Fruit fly (Drosophila melanogaster) whole organism, embryonic: Measurements from ENCODE around the gene CG4730.

Source experiments
- C15 ChIP-seq: fragments of 200-800 bp; sonication (Bioruptor generic); IDR thresholded peaks from 3 replicates; pipeline ENCODE4 v1.3.6; 2022; ENCODE audit warnings: missing biosample characterization, missing genetic modification characterization
- CG10267 ChIP-seq: fragments of 200-800 bp; sonication (Bioruptor generic); optimal IDR thresholded peaks from 2 replicates; lab custom pipeline; 2018; ENCODE audit warnings: missing biosample characterization, mild to moderate bottlenecking, missing genetic modification characterization, moderate library complexity
- CG10431 ChIP-seq: fragments of 200-800 bp; sonication (Bioruptor generic); optimal IDR thresholded peaks from 3 replicates; lab custom pipeline; 2018; ENCODE audit warnings: missing biosample characterization, mild to moderate bottlenecking, missing genetic modification characterization
- CG10543 ChIP-seq: fragments of 200-800 bp; sonication (Bioruptor generic); optimal IDR thresholded peaks from 3 replicates; lab custom pipeline; 2017; ENCODE audit warnings: missing biosample characterization, mild to moderate bottlenecking, missing genetic modification characterization, moderate library complexity
- CG11398 ChIP-seq: fragments of 200-800 bp; sonication (Bioruptor generic); optimal IDR thresholded peaks from 2 replicates; lab custom pipeline; 2016; ENCODE audit warnings: missing biosample characterization, missing genetic modification characterization
- CG11695 ChIP-seq: fragments of 200-800 bp; sonication (Bioruptor generic); IDR thresholded peaks from 3 replicates; pipeline ENCODE4 v1.3.6; 2022; ENCODE audit warnings: missing biosample characterization, missing genetic modification characterization
- CG12391 ChIP-seq: fragments of 200-800 bp; sonication (Bioruptor generic); optimal IDR thresholded peaks from 3 replicates; lab custom pipeline; 2018; ENCODE audit warnings: missing biosample characterization, mild to moderate bottlenecking, missing genetic modification characterization, moderate library complexity
- CG12744 ChIP-seq: fragments of 200-800 bp; sonication (Bioruptor generic); optimal IDR thresholded peaks from 2 replicates; lab custom pipeline; 2016; ENCODE audit warnings: missing biosample characterization, missing genetic modification characterization
- CG13424 ChIP-seq: fragments of 200-800 bp; sonication (Bioruptor generic); optimal IDR thresholded peaks from 2 replicates; lab custom pipeline; 2019; ENCODE audit warnings: missing biosample characterization, mild to moderate bottlenecking, missing genetic modification characterization, moderate library complexity
- CG14441 ChIP-seq: fragments of 200-800 bp; sonication (Bioruptor generic); IDR thresholded peaks from 2 replicates; pipeline ENCODE4 v1.3.6; 2022; ENCODE audit warnings: missing biosample characterization, missing genetic modification characterization
- CG14710 ChIP-seq: fragments of 200-800 bp; sonication (Bioruptor generic); optimal IDR thresholded peaks from 3 replicates; lab custom pipeline; 2019; ENCODE audit warnings: missing biosample characterization, mild to moderate bottlenecking, missing genetic modification characterization, moderate library complexity
- CG14860 ChIP-seq: fragments of 200-800 bp; sonication (Bioruptor generic); IDR thresholded peaks from 3 replicates; pipeline ENCODE4 v1.3.6; 2022; ENCODE audit warnings: missing biosample characterization, missing genetic modification characterization; ENCODE audit not compliant: partially characterized antibody
- CG15073 ChIP-seq: fragments of 200-800 bp; sonication (Bioruptor generic); optimal IDR thresholded peaks from 2 replicates; lab custom pipeline; 2016; ENCODE audit warnings: missing biosample characterization, missing genetic modification characterization
- CG15269 ChIP-seq: fragments of 200-800 bp; sonication (Bioruptor generic); optimal IDR thresholded peaks from 2 replicates; lab custom pipeline; 2018; ENCODE audit warnings: missing biosample characterization, mild to moderate bottlenecking, missing genetic modification characterization, moderate library complexity
- CG1647 ChIP-seq: fragments of 200-800 bp; sonication (Bioruptor generic); optimal IDR thresholded peaks from 3 replicates; lab custom pipeline; 2016; ENCODE audit warnings: missing biosample characterization, missing genetic modification characterization
- CG16813 ChIP-seq: fragments of 200-800 bp; sonication (Bioruptor generic); IDR thresholded peaks from 3 replicates; pipeline ENCODE4 v1.3.6; 2022; ENCODE audit warnings: missing biosample characterization, missing genetic modification characterization; ENCODE audit not compliant: partially characterized antibody
- CG18764 ChIP-seq: fragments of 200-800 bp; sonication (Bioruptor generic); optimal IDR thresholded peaks from 3 replicates; lab custom pipeline; 2016; ENCODE audit warnings: missing biosample characterization, missing genetic modification characterization
- CG3065 ChIP-seq: fragments of 200-800 bp; sonication (Bioruptor generic); optimal IDR thresholded peaks from 2 replicates; lab custom pipeline; 2016; ENCODE audit warnings: missing biosample characterization, missing genetic modification characterization
- CG31441 ChIP-seq: fragments of 200-800 bp; sonication (Bioruptor generic); IDR thresholded peaks from 2 replicates; pipeline ENCODE4 v1.3.6; 2022; ENCODE audit warnings: missing biosample characterization, missing genetic modification characterization
- CG3407 ChIP-seq: fragments of 200-800 bp; sonication (Bioruptor generic); optimal IDR thresholded peaks from 2 replicates; lab custom pipeline; 2018; ENCODE audit warnings: missing biosample characterization, mild to moderate bottlenecking, missing genetic modification characterization
- CG34422 ChIP-seq: fragments of 200-800 bp; sonication (Bioruptor generic); IDR thresholded peaks from 3 replicates; pipeline ENCODE4 v1.3.6; 2022; ENCODE audit warnings: missing biosample characterization, missing genetic modification characterization
- CG4424 ChIP-seq: fragments of 200-800 bp; sonication (Bioruptor generic); optimal IDR thresholded peaks from 3 replicates; lab custom pipeline; 2016; ENCODE audit warnings: missing biosample characterization, missing genetic modification characterization
- CG4730 ChIP-seq: fragments of 200-800 bp; sonication (Bioruptor generic); IDR thresholded peaks from 2 replicates; pipeline ENCODE4 v1.3.6; 2022; ENCODE audit warnings: missing biosample characterization, missing genetic modification characterization
- CG5245 ChIP-seq: fragments of 200-800 bp; sonication (Bioruptor generic); optimal IDR thresholded peaks from 3 replicates; lab custom pipeline; 2016; ENCODE audit warnings: missing biosample characterization, missing genetic modification characterization
- CG8765 ChIP-seq: fragments of 200-800 bp; sonication (Bioruptor generic); IDR thresholded peaks from 2 replicates; pipeline ENCODE4 v1.3.6; 2022; ENCODE audit warnings: missing biosample characterization, missing genetic modification characterization
- CG8944 ChIP-seq: fragments of 200-800 bp; sonication (Bioruptor generic); optimal IDR thresholded peaks from 3 replicates; lab custom pipeline; 2016; ENCODE audit warnings: missing biosample characterization, missing genetic modification characterization
- Dref ChIP-seq: fragments of 200-800 bp; sonication (Bioruptor generic); IDR thresholded peaks from 2 replicates; pipeline ENCODE4 v1.3.6; 2022; ENCODE audit warnings: missing biosample characterization, missing genetic modification characterization
- HLH3B ChIP-seq: fragments of 200-800 bp; sonication (Bioruptor generic); IDR thresholded peaks from 2 replicates; pipeline ENCODE4 v1.3.6; 2022; ENCODE audit warnings: missing biosample characterization, missing genetic modification characterization
- HLH54F ChIP-seq: fragments of 200-800 bp; sonication (Bioruptor generic); optimal IDR thresholded peaks from 3 replicates; lab custom pipeline; 2016; ENCODE audit warnings: missing biosample characterization, missing genetic modification characterization
- HLHmδ ChIP-seq: fragments of 200-800 bp; sonication (Bioruptor generic); optimal IDR thresholded peaks from 2 replicates; lab custom pipeline; 2018; ENCODE audit warnings: missing biosample characterization, mild to moderate bottlenecking, missing genetic modification characterization, moderate library complexity
- Lim3 ChIP-seq: fragments of 200-800 bp; sonication (Bioruptor generic); IDR thresholded peaks from 2 replicates; pipeline ENCODE4 v1.3.6; 2022; ENCODE audit warnings: missing biosample characterization, missing genetic modification characterization
- Myb ChIP-seq: fragments of 200-800 bp; sonication (Bioruptor generic); optimal IDR thresholded peaks from 2 replicates; lab custom pipeline; 2016; ENCODE audit warnings: missing biosample characterization, missing genetic modification characterization
- NFAT ChIP-seq: fragments of 200-800 bp; sonication (Bioruptor generic); IDR thresholded peaks from 2 replicates; pipeline ENCODE4 v1.3.6; 2022; ENCODE audit warnings: missing biosample characterization, missing genetic modification characterization
- amos ChIP-seq: fragments of 200-800 bp; sonication (Bioruptor generic); IDR thresholded peaks from 2 replicates; pipeline ENCODE4 v1.3.6; 2022; ENCODE audit warnings: missing biosample characterization, missing genetic modification characterization; ENCODE audit not compliant: partially characterized antibody
- bcd ChIP-seq: fragments of 200-800 bp; sonication (Bioruptor generic); optimal IDR thresholded peaks from 2 replicates; lab custom pipeline; 2017; ENCODE audit warnings: missing biosample characterization, mild to moderate bottlenecking, missing genetic modification characterization
- br ChIP-seq: fragments of >200 bp; optimal IDR thresholded peaks from 2 replicates; lab custom pipeline; 2017
- chif ChIP-seq, 2 experiments: fragments of 200-800 bp; sonication (Bioruptor generic); optimal IDR thresholded peaks; 3 replicates each; lab custom pipeline; 2016; ENCODE audit warnings: missing biosample characterization in 2 of 2, missing genetic modification characterization in 2 of 2
- dm ChIP-seq: fragments of 200-800 bp; sonication (Bioruptor generic); optimal IDR thresholded peaks from 3 replicates; lab custom pipeline; 2016; ENCODE audit warnings: missing biosample characterization, missing genetic modification characterization
- dpn ChIP-seq, 2 experiments: fragments of 200-800 bp; sonication (Bioruptor generic); optimal IDR thresholded peaks; 3 replicates each; lab custom pipeline; 2016; ENCODE audit warnings: missing biosample characterization in 2 of 2, missing genetic modification characterization in 2 of 2
- fu2 ChIP-seq: fragments of 200-800 bp; sonication (Bioruptor generic); optimal IDR thresholded peaks from 2 replicates; lab custom pipeline; 2016; ENCODE audit warnings: missing biosample characterization, missing genetic modification characterization
- grau ChIP-seq: fragments of 200-800 bp; optimal IDR thresholded peaks from 3 replicates; lab custom pipeline; 2019; ENCODE audit warnings: missing biosample characterization, mild to moderate bottlenecking, missing genetic modification characterization, moderate library complexity
- gsb ChIP-seq: fragments of 200-800 bp; sonication (Bioruptor generic); IDR thresholded peaks from 2 replicates; pipeline ENCODE4 v1.3.6; 2022; ENCODE audit warnings: missing biosample characterization, missing genetic modification characterization
- jing ChIP-seq: fragments of 200-800 bp; sonication (Bioruptor generic); optimal IDR thresholded peaks from 2 replicates; lab custom pipeline; 2018; ENCODE audit warnings: missing biosample characterization, mild to moderate bottlenecking, missing genetic modification characterization
- lov ChIP-seq, 2 experiments: fragments of 200-800 bp in 1 of 2; fragments of >200 bp in 1 of 2; sonication (Bioruptor generic) in 1 of 2; IDR thresholded peaks in 1 of 2; optimal IDR thresholded peaks in 1 of 2; 2 replicates in 1 of 2; 3 replicates in 1 of 2; pipeline versions ENCODE4 v1.3.6 to Lab custom; 2017 to 2022; ENCODE audit warnings: missing biosample characterization in 1 of 2, missing genetic modification characterization in 1 of 2
- nerfin-1 ChIP-seq: fragments of 200-800 bp; sonication (Bioruptor generic); optimal IDR thresholded peaks from 3 replicates; lab custom pipeline; 2019; ENCODE audit warnings: missing biosample characterization, mild to moderate bottlenecking, missing genetic modification characterization, moderate library complexity
- pum ChIP-seq: fragments of 200-800 bp; sonication (Bioruptor generic); optimal IDR thresholded peaks from 2 replicates; lab custom pipeline; 2016; ENCODE audit warnings: missing biosample characterization, missing genetic modification characterization
- schlank ChIP-seq: fragments of 200-800 bp; sonication (Bioruptor generic); optimal IDR thresholded peaks from 2 replicates; lab custom pipeline; 2018; ENCODE audit warnings: missing biosample characterization, mild to moderate bottlenecking, missing genetic modification characterization
- sima ChIP-seq: fragments of 200-800 bp; sonication (Bioruptor generic); optimal IDR thresholded peaks from 2 replicates; lab custom pipeline; 2016; ENCODE audit warnings: missing biosample characterization, missing genetic modification characterization
- sqz ChIP-seq: fragments of 200-800 bp; sonication (Bioruptor generic); optimal IDR thresholded peaks from 3 replicates; lab custom pipeline; 2018; ENCODE audit warnings: missing biosample characterization, mild to moderate bottlenecking, missing genetic modification characterization
- vnd ChIP-seq: fragments of 200-800 bp; sonication (Bioruptor generic); IDR thresholded peaks from 3 replicates; pipeline ENCODE4 v1.3.6; 2022; ENCODE audit warnings: missing biosample characterization, missing genetic modification characterization; ENCODE audit not compliant: partially characterized antibody

Gene CG4730

DNA sequence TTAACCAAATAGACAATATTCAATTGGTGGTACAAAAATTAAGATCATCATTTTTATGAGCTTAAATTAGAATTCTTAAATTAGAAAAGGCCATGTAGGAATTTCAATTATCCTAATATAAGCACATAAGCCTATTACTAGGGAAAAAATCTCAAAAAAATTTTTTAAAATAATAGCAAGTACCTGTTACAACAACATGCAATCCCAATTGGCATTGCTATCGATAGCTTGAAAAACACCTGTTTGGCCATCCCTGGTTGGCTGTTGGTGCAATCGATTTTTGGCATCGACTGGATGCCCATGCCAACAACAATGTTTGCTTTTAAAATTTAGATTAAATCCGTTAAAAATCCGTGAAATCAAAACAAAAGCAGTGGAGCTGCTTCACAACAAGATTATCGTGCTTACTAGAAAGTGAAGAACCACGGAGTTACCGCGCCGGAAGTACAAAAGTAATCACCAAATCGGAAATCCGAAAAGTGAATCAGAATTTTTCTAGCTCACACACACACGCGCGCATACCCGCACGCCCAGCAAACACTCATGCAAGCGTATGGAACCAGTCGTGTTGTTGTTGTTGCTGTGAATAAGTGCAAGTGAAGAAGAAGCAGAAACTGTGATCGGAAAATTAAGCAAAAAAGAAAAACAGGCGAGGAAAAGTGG is 16.8 kb downstream of the CG4730 start, which contains the start of gene RASSF8 (continued):
- TF ChIP-seq sqz (GFP tag; lab: Kevin White, UChicago) = peak; percentile 17
- TF ChIP-seq Myb (GFP tag; lab: Kevin White, UChicago) = peak; percentile 57
- TF ChIP-seq CG8765 (GFP tag; lab: Robert Waterston, UW) = no peak
- TF ChIP-seq vnd = peak; percentile 66
- TF ChIP-seq HLH54F (GFP tag; lab: Kevin White, UChicago) = peak; percentile 60
- no peak for TF ChIP-seq CG10543 (GFP tag; lab: Kevin White, UChicago)
- no peak for TF ChIP-seq CG34422 (GFP tag; lab: Robert Waterston, UW)
- no peak for TF ChIP-seq CG18764 (GFP tag; lab: Kevin White, UChicago)
- no peak for TF ChIP-seq chif (GFP tag; optimal IDR thresholded peaks at IDR 0.05; lab: Kevin White, UChicago)
- TF ChIP-seq Lim3 (GFP tag; lab: Robert Waterston, UW) = no peak
- peak; percentile 40 for TF ChIP-seq CG14710
- TF ChIP-seq CG4730 (GFP tag; lab: Robert Waterston, UW) = no peak
- peak; percentile 64 for TF ChIP-seq CG16813
- TF ChIP-seq lov (optimal IDR thresholded peaks at IDR 0.05; lab: Kevin White, UChicago) = no peak
- TF ChIP-seq lov (GFP tag; IDR thresholded peaks at IDR 0.05; lab: Robert Waterston, UW) = no peak
- no peak for TF ChIP-seq CG12744 (GFP tag; lab: Kevin White, UChicago)
- TF ChIP-seq CG13424 = peak; percentile 20
- TF ChIP-seq CG3407 = no peak
- TF ChIP-seq br (lab: Kevin White, UChicago) = no peak
- TF ChIP-seq CG1647 (GFP tag; lab: Kevin White, UChicago) = peak; percentile 4
- no peak for TF ChIP-seq CG10267 (tag; lab: Kevin White, UChicago)
- TF ChIP-seq bcd (GFP tag; lab: Kevin White, UChicago) = peak; percentile 14
- peak; percentile 8 to 45 for TF ChIP-seq dpn (GFP tag; optimal IDR thresholded peaks at IDR 0.05; lab: Kevin White, UChicago)
- TF ChIP-seq CG15269 (tag; lab: Kevin White, UChicago) = no peak
- TF ChIP-seq CG12391 (tag; lab: Kevin White, UChicago) = peak; percentile 30
- no peak for TF ChIP-seq CG5245 (GFP tag; lab: Kevin White, UChicago)
- peak; percentile 25 for TF ChIP-seq dm (GFP tag; lab: Kevin White, UChicago)
- no peak for TF ChIP-seq pum
- TF ChIP-seq CG4424 (GFP tag; lab: Kevin White, UChicago) = peak; percentile 21
- TF ChIP-seq CG8944 (GFP tag; lab: Kevin White, UChicago) = peak; percentile 22
- no peak for TF ChIP-seq sima
- peak; percentile 88 for TF ChIP-seq nerfin-1 (tag; lab: Kevin White, UChicago)
- TF ChIP-seq CG3065 (GFP tag; lab: Kevin White, UChicago) = no peak
- TF ChIP-seq CG11695 (GFP tag; lab: Robert Waterston, UW) = no peak

DNA sequence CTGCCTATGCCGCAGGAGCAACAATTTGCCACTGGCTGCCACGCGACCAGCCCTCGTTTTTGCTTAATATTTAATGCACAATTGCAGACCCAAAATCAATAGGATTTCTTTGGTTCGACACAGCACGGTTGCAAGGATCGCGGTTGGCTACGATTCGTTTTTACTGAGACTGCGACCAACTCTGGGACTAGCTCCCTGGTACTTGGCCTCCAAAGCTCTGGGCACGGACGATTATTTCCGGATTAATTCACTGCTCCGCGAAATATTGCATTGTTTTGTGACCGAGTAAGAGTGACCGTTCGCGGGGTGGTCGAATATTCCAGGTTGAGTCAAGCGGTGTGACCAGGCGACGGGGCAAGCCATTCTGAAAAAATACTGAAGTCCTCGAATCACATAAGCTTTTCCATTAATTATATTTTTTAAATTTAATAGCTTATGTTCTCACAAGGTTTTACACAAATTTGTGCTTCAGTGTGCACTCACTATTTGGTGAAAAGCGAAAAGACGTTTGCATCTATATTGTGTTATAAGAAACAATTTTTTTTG is 17.4 kb downstream of the CG4730 start, which contains the start of gene Tnks:
TSS of gene Tnks (minus strand) at position 302 of the 546 bp plus-strand sequence.
- TF ChIP-seq CG14860 (GFP tag; lab: Robert Waterston, UW) (no peak), jing (GFP tag; lab: Kevin White, UChicago) (no peak), CG31441 (peak; percentile 30; the same call in 1 of the 2 replicates), schlank (tag; lab: Kevin White, UChicago) (no peak), CG10431 (no peak), gsb (GFP tag; lab: Robert Waterston, UW) (no peak), HLH3B (GFP tag; lab: Robert Waterston, UW) (no peak), amos (GFP tag; lab: Robert Waterston, UW) (peak; percentile 8; the same call in 1 of the 2 replicates), grau (tag; lab: Kevin White, UChicago) (no peak), CG4730 (GFP tag; lab: Robert Waterston, UW) (no peak), HLHmδ (GFP tag; lab: Kevin White, UChicago) (peak; percentile 46), Dref (GFP tag; lab: Robert Waterston, UW) (peak; percentile 27), CG14441 (GFP tag; lab: Robert Waterston, UW) (no peak), fu2 (GFP tag; lab: Kevin White, UChicago) (no peak), CG11398 (GFP tag; lab: Kevin White, UChicago) (no peak), C15 (GFP tag; lab: Robert Waterston, UW) (no peak), sima (no peak), NFAT (GFP tag; lab: Robert Waterston, UW) (no peak), CG15073 (no peak)
